Fruit fly (Drosophila melanogaster) whole organism, embryonic: ENCODE results near the gene RpL18.

Source experiments
- Atf-2 ChIP-seq: fragments of 200-800 bp; sonication (Bioruptor generic); optimal IDR thresholded peaks from 2 replicates; lab custom pipeline; 2016; ENCODE audit warnings: missing biosample characterization, missing genetic modification characterization
- Atf6 ChIP-seq: fragments of 200-800 bp; sonication (Bioruptor generic); IDR thresholded peaks from 2 replicates; pipeline ENCODE4 v1.3.6; 2022; ENCODE audit warnings: missing biosample characterization, missing genetic modification characterization
- Awh ChIP-seq: fragments of 200-800 bp; sonication (Bioruptor generic); IDR thresholded peaks from 2 replicates; pipeline ENCODE4, ENCODE4 v1.3.6; 2022; ENCODE audit warnings: missing biosample characterization, missing genetic modification characterization
- CG10267 ChIP-seq: fragments of 200-800 bp; sonication (Bioruptor generic); optimal IDR thresholded peaks from 2 replicates; lab custom pipeline; 2018; ENCODE audit warnings: missing biosample characterization, mild to moderate bottlenecking, missing genetic modification characterization, moderate library complexity
- CG10321 ChIP-seq: fragments of 200-800 bp; sonication (Bioruptor generic); IDR thresholded peaks from 2 replicates; pipeline ENCODE4 v1.3.6; 2022; ENCODE audit warnings: missing biosample characterization, missing genetic modification characterization
- CG11093 ChIP-seq: fragments of 200-800 bp; sonication (Bioruptor generic); IDR thresholded peaks from 3 replicates; pipeline ENCODE4 v1.3.6; 2022; ENCODE audit warnings: missing biosample characterization, missing genetic modification characterization
- CG11560 ChIP-seq: fragments of 200-800 bp; sonication (Bioruptor generic); IDR thresholded peaks from 3 replicates; pipeline ENCODE4 v1.3.6; 2022; ENCODE audit warnings: missing biosample characterization, missing genetic modification characterization
- CG12769 ChIP-seq: fragments of 200-800 bp; sonication (Bioruptor generic); optimal IDR thresholded peaks from 2 replicates; lab custom pipeline; 2019; ENCODE audit warnings: missing biosample characterization, mild to moderate bottlenecking, missing genetic modification characterization, moderate library complexity
- CG13296 ChIP-seq: fragments of 200-800 bp; sonication (Bioruptor generic); optimal IDR thresholded peaks from 3 replicates; lab custom pipeline; 2018; ENCODE audit warnings: missing biosample characterization, mild to moderate bottlenecking, missing genetic modification characterization
- CG14014 ChIP-seq: fragments of 200-800 bp; sonication (Bioruptor generic); IDR thresholded peaks from 2 replicates; pipeline ENCODE4 v1.3.6; 2022; ENCODE audit warnings: missing biosample characterization, missing genetic modification characterization
- CG18476 ChIP-seq: fragments of 200-800 bp; sonication (Bioruptor generic); optimal IDR thresholded peaks from 2 replicates; lab custom pipeline; 2016; ENCODE audit warnings: missing biosample characterization, mild to moderate bottlenecking, missing genetic modification characterization
- CG4854 ChIP-seq: fragments of 200-800 bp; sonication (Bioruptor generic); optimal IDR thresholded peaks from 2 replicates; lab custom pipeline; 2016; ENCODE audit warnings: missing biosample characterization, missing genetic modification characterization, inconsistent platforms
- CG7963 ChIP-seq: fragments of 200-800 bp; sonication (Bioruptor generic); IDR thresholded peaks from 3 replicates; pipeline ENCODE4 v1.3.6; 2022; ENCODE audit warnings: missing biosample characterization, missing genetic modification characterization; ENCODE audit not compliant: partially characterized antibody
- CG8924 ChIP-seq: fragments of 200-800 bp; optimal IDR thresholded peaks from 3 replicates; lab custom pipeline; 2019; ENCODE audit warnings: missing biosample characterization, mild to moderate bottlenecking, missing genetic modification characterization, moderate library complexity
- CG9215 ChIP-seq: fragments of 200-800 bp; sonication (Bioruptor generic); IDR thresholded peaks from 2 replicates; pipeline ENCODE4 v1.3.6; 2022; ENCODE audit warnings: missing biosample characterization, missing genetic modification characterization
- Dek ChIP-seq: fragments of 200-800 bp; sonication (Bioruptor generic); optimal IDR thresholded peaks from 3 replicates; lab custom pipeline; 2019; ENCODE audit warnings: missing biosample characterization, mild to moderate bottlenecking, missing genetic modification characterization, moderate library complexity
- Dip2 ChIP-seq: fragments of 200-800 bp; sonication (Bioruptor generic); IDR thresholded peaks from 2 replicates; pipeline ENCODE4 v1.3.6; 2022; ENCODE audit warnings: missing biosample characterization, missing genetic modification characterization
- Elba2 ChIP-seq: fragments of 200-800 bp; sonication (Bioruptor generic); optimal IDR thresholded peaks from 3 replicates; lab custom pipeline; 2016; ENCODE audit warnings: missing biosample characterization, missing genetic modification characterization
- Ets65A ChIP-seq: fragments of 200-800 bp; sonication (Bioruptor generic); peaks from one replicate; lab custom pipeline; 2016; ENCODE audit warnings: missing biosample characterization, missing genetic modification characterization
- Fer1 ChIP-seq: fragments of 200-800 bp; sonication (Bioruptor generic); optimal IDR thresholded peaks from 2 replicates; lab custom pipeline; 2017; ENCODE audit warnings: missing biosample characterization, mild to moderate bottlenecking, missing genetic modification characterization
- Fer3 ChIP-seq: fragments of 200-800 bp; sonication (Bioruptor generic); optimal IDR thresholded peaks from 2 replicates; lab custom pipeline; 2018; ENCODE audit warnings: missing biosample characterization, mild to moderate bottlenecking, missing genetic modification characterization, moderate library complexity
- Gsc ChIP-seq: fragments of 200-800 bp; sonication (Bioruptor generic); IDR thresholded peaks from 2 replicates; pipeline ENCODE4 v1.3.6; 2022; ENCODE audit warnings: missing biosample characterization, missing genetic modification characterization
- HLH54F ChIP-seq: fragments of 200-800 bp; sonication (Bioruptor generic); optimal IDR thresholded peaks from 3 replicates; lab custom pipeline; 2016; ENCODE audit warnings: missing biosample characterization, missing genetic modification characterization
- Hey ChIP-seq: fragments of 200-800 bp; sonication (Bioruptor generic); optimal IDR thresholded peaks from 3 replicates; lab custom pipeline; 2018; ENCODE audit warnings: missing biosample characterization, mild to moderate bottlenecking, missing genetic modification characterization
- Lpt ChIP-seq: fragments of >200 bp; optimal IDR thresholded peaks from 2 replicates; lab custom pipeline; 2018; ENCODE audit warnings: missing biosample characterization, missing genetic modification characterization
- Med ChIP-seq: fragments of 200-800 bp; sonication (Bioruptor generic); peaks from one replicate; lab custom pipeline; 2016; ENCODE audit warnings: missing biosample characterization, missing genetic modification characterization, mild to moderate bottlenecking, inconsistent platforms, moderate library complexity
- Mrtf ChIP-seq: fragments of 200-800 bp; sonication (Bioruptor generic); IDR thresholded peaks from 3 replicates; pipeline ENCODE4 v1.3.6; 2022; ENCODE audit warnings: missing biosample characterization, missing genetic modification characterization
- NC2β ChIP-seq: fragments of 200-800 bp; sonication (Bioruptor generic); optimal IDR thresholded peaks from 2 replicates; lab custom pipeline; 2016; ENCODE audit warnings: missing biosample characterization, missing genetic modification characterization
- NK7.1 ChIP-seq: fragments of 200-800 bp; sonication (Bioruptor generic); optimal IDR thresholded peaks from 3 replicates; lab custom pipeline; 2016; ENCODE audit warnings: missing biosample characterization, missing genetic modification characterization
- Nf-YB ChIP-seq: fragments of 200-800 bp; sonication (Bioruptor generic); optimal IDR thresholded peaks from 3 replicates; lab custom pipeline; 2019; ENCODE audit warnings: missing biosample characterization, mild to moderate bottlenecking, missing genetic modification characterization, moderate library complexity
- Side ChIP-seq: fragments of 200-800 bp; sonication (Bioruptor generic); optimal IDR thresholded peaks from 2 replicates; lab custom pipeline; 2016; ENCODE audit warnings: missing biosample characterization, missing genetic modification characterization
- Sry-β ChIP-seq: fragments of 200-800 bp; sonication (Bioruptor generic); optimal IDR thresholded peaks from 2 replicates; lab custom pipeline; 2018; ENCODE audit warnings: missing biosample characterization, mild to moderate bottlenecking, missing genetic modification characterization, moderate library complexity
- Sry-δ ChIP-seq: fragments of 200-800 bp; sonication (Bioruptor generic); optimal IDR thresholded peaks from 2 replicates; lab custom pipeline; 2016; ENCODE audit warnings: missing biosample characterization, missing genetic modification characterization
- Taf1 ChIP-seq: fragments of 200-800 bp; sonication (Bioruptor generic); IDR thresholded peaks from 2 replicates; pipeline ENCODE4 v1.3.6; 2022; ENCODE audit warnings: missing biosample characterization, missing genetic modification characterization
- ap ChIP-seq: fragments of 200-800 bp; sonication (Bioruptor generic); IDR thresholded peaks from 2 replicates; pipeline ENCODE4 v1.3.6; 2022; ENCODE audit warnings: missing biosample characterization, missing genetic modification characterization
- ara ChIP-seq: fragments of 200-800 bp; sonication (Bioruptor generic); IDR thresholded peaks from 2 replicates; pipeline ENCODE4 v1.3.6; 2022; ENCODE audit warnings: missing biosample characterization, missing genetic modification characterization
- ase ChIP-seq: fragments of 200-800 bp; sonication (Bioruptor generic); IDR thresholded peaks from 3 replicates; pipeline ENCODE4 v1.3.6; 2022; ENCODE audit warnings: missing biosample characterization, missing genetic modification characterization
- dpn ChIP-seq, 2 experiments: fragments of 200-800 bp; sonication (Bioruptor generic); optimal IDR thresholded peaks; 3 replicates each; lab custom pipeline; 2016; ENCODE audit warnings: missing biosample characterization in 2 of 2, missing genetic modification characterization in 2 of 2
- dysf ChIP-seq: fragments of 200-800 bp; sonication (Bioruptor generic); IDR thresholded peaks from 3 replicates; pipeline ENCODE4 v1.3.6; 2022; ENCODE audit warnings: missing biosample characterization, missing genetic modification characterization
- ems ChIP-seq: fragments of 200-800 bp; sonication (Bioruptor generic); optimal IDR thresholded peaks from 3 replicates; lab custom pipeline; 2016; ENCODE audit warnings: missing biosample characterization, missing genetic modification characterization
- eve ChIP-seq, 2 experiments: fragments of >200 bp; optimal IDR thresholded peaks; 2 replicates each; lab custom pipeline; 2017; ENCODE audit warnings: missing biosample characterization in 2 of 2, missing genetic modification characterization in 2 of 2
- gt ChIP-seq: fragments of 200-800 bp; sonication (Bioruptor generic); IDR thresholded peaks from 2 replicates; pipeline ENCODE4 v1.3.6; 2022; ENCODE audit warnings: missing biosample characterization, missing genetic modification characterization
- jing ChIP-seq: fragments of 200-800 bp; sonication (Bioruptor generic); optimal IDR thresholded peaks from 2 replicates; lab custom pipeline; 2018; ENCODE audit warnings: missing biosample characterization, mild to moderate bottlenecking, missing genetic modification characterization
- mirr ChIP-seq: fragments of 200-800 bp; sonication (Bioruptor generic); optimal IDR thresholded peaks from 3 replicates; lab custom pipeline; 2018; ENCODE audit warnings: missing biosample characterization, mild to moderate bottlenecking, missing genetic modification characterization
- nerfin-2 ChIP-seq: fragments of 200-800 bp; sonication (Bioruptor generic); IDR thresholded peaks from 2 replicates; pipeline ENCODE4 v1.3.6; 2022; ENCODE audit warnings: missing biosample characterization, missing genetic modification characterization; ENCODE audit not compliant: partially characterized antibody
- ro ChIP-seq: fragments of 200-800 bp; sonication (Bioruptor generic); IDR thresholded peaks from 2 replicates; pipeline ENCODE4 v1.3.6; 2022; ENCODE audit warnings: missing biosample characterization, missing genetic modification characterization
- sd ChIP-seq: fragments of 200-800 bp; sonication (Bioruptor generic); optimal IDR thresholded peaks from 3 replicates; lab custom pipeline; 2018; ENCODE audit warnings: missing biosample characterization, mild to moderate bottlenecking, missing genetic modification characterization, moderate library complexity
- seq ChIP-seq: fragments of 200-800 bp; sonication (Bioruptor generic); IDR thresholded peaks from 2 replicates; pipeline ENCODE4 v1.3.6; 2022; ENCODE audit warnings: missing biosample characterization, missing genetic modification characterization
- sob ChIP-seq: fragments of 200-800 bp; sonication (Bioruptor generic); IDR thresholded peaks from 2 replicates; pipeline ENCODE4 v1.3.6; 2022; ENCODE audit warnings: missing biosample characterization, missing genetic modification characterization
- tll ChIP-seq, 2 experiments: fragments of 200-800 bp in 1 of 2; fragments of >200 bp in 1 of 2; sonication (Bioruptor generic) in 1 of 2; optimal IDR thresholded peaks; 2 replicates each; lab custom pipeline; 2017 to 2019; ENCODE audit warnings: missing biosample characterization in 2 of 2, missing genetic modification characterization in 2 of 2, mild to moderate bottlenecking in 1 of 2, moderate library complexity in 1 of 2
- unpg ChIP-seq: fragments of 200-800 bp; sonication (Bioruptor generic); optimal IDR thresholded peaks from 3 replicates; lab custom pipeline; 2018; ENCODE audit warnings: missing biosample characterization, mild to moderate bottlenecking, missing genetic modification characterization, moderate library complexity
- wek ChIP-seq: fragments of 200-800 bp; sonication (Bioruptor generic); optimal IDR thresholded peaks from 3 replicates; lab custom pipeline; 2018; ENCODE audit warnings: missing biosample characterization, mild to moderate bottlenecking, missing genetic modification characterization, moderate library complexity

The RpL18 gene

dm6 chr3L:7243775-7244438 is 2.8 kb upstream of the RpL18 start, which contains the start of the genes mRpL50 and mei-P22 (continued):
- no peak for TF ChIP-seq CG13296 (GFP tag; lab: Kevin White, UChicago)
- TF ChIP-seq unpg (GFP tag; lab: Kevin White, UChicago) = peak; percentile 22
- no peak for TF ChIP-seq Side (GFP tag; lab: Kevin White, UChicago)
- no peak for TF ChIP-seq sd (tag; lab: Kevin White, UChicago)
- TF ChIP-seq ase (GFP tag; lab: Robert Waterston, UW) = no peak
- TF ChIP-seq tll (GFP tag; optimal IDR thresholded peaks at IDR 0.05; lab: Kevin White, UChicago) = no peak
- no peak for TF ChIP-seq Fer3 (tag; lab: Kevin White, UChicago)
- TF ChIP-seq Sry-δ (GFP tag; lab: Kevin White, UChicago) = peak; percentile 33
- peak; percentile 92 for TF ChIP-seq Ets65A (GFP tag; lab: Kevin White, UChicago)
- TF ChIP-seq CG11093 = no peak
- no peak for TF ChIP-seq jing
- no peak for TF ChIP-seq CG10321 (GFP tag; lab: Robert Waterston, UW)
- no peak for TF ChIP-seq sob (GFP tag; lab: Robert Waterston, UW)
- no peak for TF ChIP-seq ara (GFP tag; lab: Robert Waterston, UW)
- no peak for TF ChIP-seq Taf1 (GFP tag; lab: Robert Waterston, UW)
- TF ChIP-seq Mrtf (GFP tag; lab: Robert Waterston, UW) = no peak
- TF ChIP-seq HLH54F = no peak
- TF ChIP-seq CG9215 (GFP tag; lab: Robert Waterston, UW) = no peak
- peak; percentile 20 for TF ChIP-seq CG8924 (tag; lab: Kevin White, UChicago)
- TF ChIP-seq Atf-2 = no peak
- TF ChIP-seq eve (GFP tag; optimal IDR thresholded peaks at IDR 0.05; lab: Kevin White, UChicago) = no peak
- TF ChIP-seq Hey (tag; lab: Kevin White, UChicago) = no peak
- no peak for TF ChIP-seq Lpt (GFP tag; lab: Kevin White, UChicago)
- TF ChIP-seq Nf-YB (GFP tag; lab: Kevin White, UChicago) = no peak
- TF ChIP-seq CG10267 (tag; lab: Kevin White, UChicago) = peak; percentile 46
- TF ChIP-seq CG4854 (GFP tag; lab: Kevin White, UChicago) = no peak
- no peak for TF ChIP-seq Sry-β (GFP tag; lab: Kevin White, UChicago)
- peak; percentile 51 for TF ChIP-seq NC2β
- TF ChIP-seq gt = no peak
- TF ChIP-seq Atf6 (GFP tag; lab: Robert Waterston, UW) = no peak
- TF ChIP-seq Elba2 (GFP tag; lab: Kevin White, UChicago) = no peak
- TF ChIP-seq dysf (GFP tag; lab: Robert Waterston, UW) = no peak
- no peak for TF ChIP-seq Gsc
- TF ChIP-seq CG11560 (tag; lab: Robert Waterston, UW) = no peak
- no peak for TF ChIP-seq CG14014
- no peak for TF ChIP-seq nerfin-2
- no peak for TF ChIP-seq CG7963 (GFP tag; lab: Robert Waterston, UW)
- no peak for TF ChIP-seq Dek
- TF ChIP-seq Awh (GFP tag; lab: Robert Waterston, UW) = no peak
- peak; percentile 30 for TF ChIP-seq CG18476
- no peak for TF ChIP-seq ap
- no peak for TF ChIP-seq ems (GFP tag; lab: Kevin White, UChicago)
- no peak for TF ChIP-seq NK7.1
- no peak for TF ChIP-seq Fer1 (GFP tag; lab: Kevin White, UChicago)
- no peak for TF ChIP-seq CG12769 (tag; lab: Kevin White, UChicago)
- no peak for TF ChIP-seq seq (GFP tag; lab: Robert Waterston, UW)
- TF ChIP-seq Dip2 = no peak
- no peak for TF ChIP-seq wek (GFP tag; lab: Kevin White, UChicago)
- TF ChIP-seq mirr (GFP tag; lab: Kevin White, UChicago) = no peak
- peak; percentile 10 to 25 for TF ChIP-seq dpn (GFP tag; optimal IDR thresholded peaks at IDR 0.05; lab: Kevin White, UChicago)
- no peak for TF ChIP-seq ro (GFP tag; lab: Robert Waterston, UW)
- TF ChIP-seq Med (GFP tag; lab: Kevin White, UChicago) = peak; percentile 85
